Fruit fly (Drosophila melanogaster) Kc167 (cell line): ENCODE measurements around the gene TotF.

Source experiments
- Myc ChIP-seq: fragments of >200 bp; optimal IDR thresholded peaks from 2 replicates; lab custom pipeline; 2017; ENCODE audit warnings: missing external identifiers
- Sin3A ChIP-seq: fragments of >200 bp; optimal IDR thresholded peaks from 2 replicates; lab custom pipeline; 2018; ENCODE audit warnings: missing external identifiers
- h ChIP-seq: fragments of >200 bp; optimal IDR thresholded peaks from 3 replicates; lab custom pipeline; 2018; ENCODE audit warnings: missing external identifiers
- insv ChIP-seq: fragments of >200 bp; optimal IDR thresholded peaks from 3 replicates; lab custom pipeline; 2018; ENCODE audit warnings: missing external identifiers
- psq ChIP-seq: fragments of >200 bp; optimal IDR thresholded peaks from 2 replicates; lab custom pipeline; 2017; ENCODE audit warnings: missing external identifiers

DNA sequence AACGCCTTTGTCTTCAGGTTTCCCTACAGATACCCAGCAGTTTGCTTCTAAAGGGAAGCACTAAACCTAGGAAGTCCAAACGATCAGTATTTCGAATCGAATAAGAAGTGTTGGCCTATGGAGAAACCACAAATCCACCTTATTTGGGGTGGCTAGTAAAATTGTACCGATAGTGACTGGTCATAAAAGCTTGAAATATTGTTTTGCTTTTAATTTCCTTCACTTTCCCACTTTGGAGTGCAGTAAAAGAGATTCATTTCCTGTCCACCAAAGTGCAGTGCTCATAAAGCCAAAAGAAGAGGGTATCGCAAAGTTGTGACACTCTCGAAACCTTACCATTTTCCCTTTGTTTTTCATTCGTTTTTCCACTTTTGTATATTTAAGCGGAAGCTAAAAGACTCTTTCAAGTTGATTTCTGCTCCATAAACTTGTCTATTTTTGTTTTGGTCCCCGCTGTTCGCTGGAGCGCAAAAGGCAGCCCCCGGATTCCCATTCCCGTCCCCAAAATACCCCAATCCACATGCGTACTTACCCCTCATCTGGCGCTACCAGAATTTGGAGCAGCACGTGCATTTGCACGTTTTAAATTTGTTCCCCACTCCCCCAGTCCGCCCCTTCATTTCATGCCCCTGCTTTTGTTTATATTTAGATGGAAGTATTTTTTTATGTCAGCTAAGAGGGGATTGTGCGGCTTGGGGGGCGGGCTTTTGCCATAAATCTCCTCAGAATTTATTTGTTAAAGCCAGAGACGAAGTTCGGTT, 13.5 kb downstream of the TotF start:
- TF ChIP-seq Myc (no peak), Sin3A (lab: Kevin White, UChicago) (no peak), psq (lab: Kevin White, UChicago) (no peak), insv (no peak), h (lab: Kevin White, UChicago) (no peak)
